Worm (Caenorhabditis elegans): Measurements from ENCODE around the gene dpy-17.

DNA sequence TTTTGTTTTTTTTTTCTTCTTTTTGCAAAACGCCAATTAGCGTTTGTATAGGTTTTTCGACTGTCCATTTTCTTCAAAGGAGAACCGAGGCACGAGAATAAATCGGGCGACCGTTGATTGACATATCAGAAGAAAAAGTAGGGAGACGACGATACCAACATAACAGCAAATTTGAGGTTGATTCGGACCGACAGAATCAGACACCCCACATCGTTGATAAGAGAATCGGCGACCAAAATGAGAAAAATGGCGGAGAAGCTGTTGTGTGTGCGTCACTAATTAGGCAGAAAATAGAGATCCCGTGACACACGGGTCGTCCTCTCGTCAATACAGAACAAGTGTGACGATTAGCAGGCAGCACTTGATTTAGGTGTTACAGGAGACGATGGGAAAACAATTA is 34.8 kb downstream of the dpy-17 start:
- TF ChIP-seq W03F9.2 (tag; optimal IDR thresholded peaks at IDR 0.05) (no peak), him-1 (tag; optimal IDR thresholded peaks at IDR 0.05) (no peak)
